Worm (Caenorhabditis elegans) whole organism, L1 larva: Measurements from ENCODE around the gene F17C11.2.

Source experiments
- sox-4 ChIP-seq: sonication (generic microtip); optimal IDR thresholded peaks from 2 replicates; lab custom pipeline; 2016; ENCODE audit warnings: missing genetic modification characterization, missing compliant biosample characterization
- unc-86 ChIP-seq: sonication (generic microtip); optimal IDR thresholded peaks from 2 replicates; lab custom pipeline; 2016; ENCODE audit warnings: missing genetic modification characterization, missing compliant biosample characterization
- ztf-11 ChIP-seq, 2 experiments: sonication (generic microtip); optimal IDR thresholded peaks; 2 replicates each; lab custom pipeline; 2016 to 2017; ENCODE audit warnings: missing genetic modification characterization in 2 of 2, missing biosample characterization in 1 of 2, missing compliant biosample characterization in 1 of 2

ce11 chrV:10941150-10941549, 6.9 kb upstream of the F17C11.2 start, which contains the start of gene F17C11.26:
- TF ChIP-seq sox-4 (tag; lab: Kevin White, UChicago) (no peak), ztf-11 (tag; optimal IDR thresholded peaks at IDR 0.05; lab: Kevin White, UChicago) (no peak), unc-86 (tag; lab: Kevin White, UChicago) (no peak)
